Worm (Caenorhabditis elegans) whole organism, L4/young adult: ENCODE measurements around the gene faah-6.

Experiments used
- W03F9.2 ChIP-seq: fragments of 150-350 bp; optimal IDR thresholded peaks from 2 replicates; lab custom pipeline; 2014; ENCODE audit warnings: missing biosample characterization, missing genetic modification characterization
- dao-5 ChIP-seq: sonication (generic microtip); optimal IDR thresholded peaks from 2 replicates; lab custom pipeline; 2016; ENCODE audit warnings: missing genotype, missing genetic modification characterization, moderate library complexity, missing compliant biosample characterization
- him-1 ChIP-seq: sonication (generic microtip); optimal IDR thresholded peaks from 2 replicates; lab custom pipeline; 2016; ENCODE audit warnings: missing genotype, missing genetic modification reagents, missing genetic modification characterization, missing compliant biosample characterization

DNA sequence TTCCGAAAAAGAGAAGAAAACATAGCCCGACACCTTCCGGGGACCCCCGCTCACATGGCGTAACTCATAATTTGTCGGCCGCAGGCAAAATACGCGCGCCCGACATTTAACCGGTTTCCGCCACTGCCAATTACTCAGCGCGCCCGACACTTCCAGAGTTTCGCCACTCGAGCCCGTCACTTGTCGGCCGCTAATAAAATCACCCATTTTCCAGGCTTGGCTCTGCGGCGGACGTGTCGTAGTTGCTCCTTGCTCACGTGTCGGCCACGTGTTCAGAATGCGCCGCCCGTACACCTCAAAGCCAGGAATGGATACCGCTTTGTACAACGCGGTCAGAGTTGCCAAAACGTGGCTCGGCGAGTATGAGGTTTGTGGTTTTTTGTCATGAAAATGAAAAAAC lies 22.6 kb upstream of the faah-6 start:
- TF ChIP-seq W03F9.2 (tag; lab: Kevin White, UChicago) (no peak), him-1 (no peak), dao-5 (tag; lab: Kevin White, UChicago) (no peak)
